Worm (Caenorhabditis elegans) whole organism, young adult: Measurements from ENCODE around the gene F38B6.2.

Experiments
- C06A6.2 ChIP-seq: fragments of 200-800 bp; sonication (Bioruptor generic); conservative IDR thresholded peaks from 2 replicates; pipeline ENCODE4 v1.3.6; 2022; ENCODE audit warnings: missing genetic modification characterization, missing compliant biosample characterization
- F22D6.2 ChIP-seq: sonication (generic microtip); optimal IDR thresholded peaks from 2 replicates; lab custom pipeline; 2016; ENCODE audit warnings: mild to moderate bottlenecking, missing genetic modification characterization, missing compliant biosample characterization
- F52B5.7 ChIP-seq: sonication (generic microtip); optimal IDR thresholded peaks from 2 replicates; lab custom pipeline; 2016; ENCODE audit warnings: mild to moderate bottlenecking, missing genetic modification characterization, missing compliant biosample characterization
- F57A8.1 ChIP-seq: fragments of 200-800 bp; sonication (Bioruptor generic); optimal IDR thresholded peaks from 2 replicates; lab custom pipeline; 2018; ENCODE audit warnings: mild to moderate bottlenecking, missing genetic modification characterization, moderate library complexity, missing compliant biosample characterization
- K11D2.4 ChIP-seq: fragments of 200-800 bp; sonication (Bioruptor generic); IDR thresholded peaks from 2 replicates; pipeline ENCODE4 v1.3.6; 2022; ENCODE audit warnings: missing genetic modification reagents, missing genetic modification characterization, missing compliant biosample characterization
- K12H6.12 ChIP-seq: fragments of 200-800 bp; sonication (Bioruptor generic); optimal IDR thresholded peaks from 2 replicates; lab custom pipeline; 2018; ENCODE audit warnings: mild to moderate bottlenecking, missing genetic modification characterization, missing compliant biosample characterization
- Y53G8AR.9 ChIP-seq: fragments of 200-800 bp; sonication (Bioruptor generic); conservative IDR thresholded peaks from 2 replicates; pipeline ENCODE4 v1.3.6; 2022; ENCODE audit warnings: missing genetic modification reagents, missing genetic modification characterization, missing compliant biosample characterization
- Y79H2A.3 ChIP-seq: fragments of 200-800 bp; sonication (Bioruptor generic); conservative IDR thresholded peaks from 2 replicates; pipeline ENCODE4 v1.3.6; 2022; ENCODE audit warnings: missing genetic modification reagents, missing genetic modification characterization, missing compliant biosample characterization
- Y95B8A.8 ChIP-seq: fragments of 200-800 bp; sonication (Bioruptor generic); IDR thresholded peaks from 2 replicates; pipeline ENCODE4 v1.3.6; 2022; ENCODE audit warnings: missing genetic modification reagents, missing genetic modification characterization, missing compliant biosample characterization
- atf-7 ChIP-seq: sonication (generic microtip); optimal IDR thresholded peaks from 2 replicates; lab custom pipeline; 2017; ENCODE audit warnings: mild to moderate bottlenecking, missing genetic modification characterization, missing compliant biosample characterization
- attf-5 ChIP-seq: fragments of 200-800 bp; sonication (Bioruptor generic); optimal IDR thresholded peaks from 2 replicates; lab custom pipeline; 2018; ENCODE audit warnings: mild to moderate bottlenecking, missing genetic modification characterization, missing compliant biosample characterization
- bed-1 ChIP-seq: fragments of 200-800 bp; sonication (Bioruptor generic); IDR thresholded peaks from 2 replicates; pipeline ENCODE4 v1.3.6; 2022; ENCODE audit warnings: missing genetic modification reagents, missing genetic modification characterization, missing compliant biosample characterization
- ceh-27 ChIP-seq: fragments of 200-800 bp; sonication (Bioruptor generic); optimal IDR thresholded peaks from 2 replicates; lab custom pipeline; 2018; ENCODE audit warnings: mild to moderate bottlenecking, missing genetic modification characterization, moderate library complexity, missing compliant biosample characterization
- chd-7 ChIP-seq: sonication (generic microtip); optimal IDR thresholded peaks from 2 replicates; lab custom pipeline; 2016; ENCODE audit warnings: mild to moderate bottlenecking, missing genetic modification characterization, moderate library complexity, missing compliant biosample characterization
- die-1 ChIP-seq: sonication (generic microtip); optimal IDR thresholded peaks from 2 replicates; lab custom pipeline; 2016; ENCODE audit warnings: missing genotype, mild to moderate bottlenecking, missing genetic modification characterization, missing compliant biosample characterization
- dpff-1 ChIP-seq: sonication (generic microtip); optimal IDR thresholded peaks from 2 replicates; lab custom pipeline; 2017; ENCODE audit warnings: mild to moderate bottlenecking, missing genetic modification characterization, missing compliant biosample characterization
- egl-44 ChIP-seq: fragments of 200-800 bp; sonication (Bioruptor generic); IDR thresholded peaks from 2 replicates; pipeline ENCODE4 v1.3.6; 2022; ENCODE audit warnings: missing genetic modification reagents, missing genetic modification characterization, missing compliant biosample characterization
- ekl-4 ChIP-seq: fragments of 200-800 bp; sonication (Bioruptor generic); IDR thresholded peaks from 2 replicates; pipeline ENCODE4 v1.3.6; 2022; ENCODE audit warnings: missing genetic modification reagents, missing genetic modification characterization, missing compliant biosample characterization
- ets-4 ChIP-seq: fragments of 200-800 bp; sonication (Bioruptor generic); optimal IDR thresholded peaks from 2 replicates; lab custom pipeline; 2018; ENCODE audit warnings: mild to moderate bottlenecking, missing genetic modification characterization, missing compliant biosample characterization
- hlh-26 ChIP-seq: fragments of 200-800 bp; sonication (Bioruptor generic); conservative IDR thresholded peaks from 2 replicates; pipeline ENCODE4 v1.3.6; 2022; ENCODE audit warnings: missing genetic modification reagents, missing genetic modification characterization, missing compliant biosample characterization
- hmg-20 ChIP-seq: fragments of 200-800 bp; sonication (Bioruptor generic); IDR thresholded peaks from 2 replicates; pipeline ENCODE4 v1.3.6; 2022; ENCODE audit warnings: missing genetic modification reagents, missing genetic modification characterization, missing compliant biosample characterization
- hrde-1 ChIP-seq: sonication (generic microtip); optimal IDR thresholded peaks from 2 replicates; lab custom pipeline; 2016; ENCODE audit warnings: missing genetic modification characterization, mild to moderate bottlenecking, missing compliant biosample characterization, moderate library complexity, missing genotype, missing genetic modification reagents, borderline replicate concordance
- let-607 ChIP-seq, 2 experiments: fragments of 200-800 bp in 1 of 2; sonication (Bioruptor generic) in 1 of 2; sonication (generic microtip) in 1 of 2; optimal IDR thresholded peaks; 2 replicates each; lab custom pipeline; 2016 to 2018; ENCODE audit warnings: mild to moderate bottlenecking in 2 of 2, missing compliant biosample characterization in 2 of 2, missing genetic modification characterization in 2 of 2, moderate library complexity in 2 of 2, missing genotype in 1 of 2
- lin-26 ChIP-seq: fragments of 200-800 bp; sonication (Bioruptor generic); IDR thresholded peaks from 2 replicates; pipeline ENCODE4 v1.3.6; 2022; ENCODE audit warnings: missing genetic modification reagents, missing genetic modification characterization, missing compliant biosample characterization
- lin-54 ChIP-seq: fragments of 200-800 bp; sonication (Bioruptor generic); optimal IDR thresholded peaks from 2 replicates; lab custom pipeline; 2018; ENCODE audit warnings: mild to moderate bottlenecking, missing genetic modification characterization, missing compliant biosample characterization
- lir-1 ChIP-seq: fragments of 200-800 bp; sonication (Bioruptor generic); conservative IDR thresholded peaks from 2 replicates; pipeline ENCODE4 v1.3.6; 2022; ENCODE audit warnings: missing genetic modification reagents, missing genetic modification characterization, missing compliant biosample characterization
- madf-10 ChIP-seq: sonication (generic microtip); optimal IDR thresholded peaks from 2 replicates; lab custom pipeline; 2016; ENCODE audit warnings: mild to moderate bottlenecking, missing genetic modification characterization, missing compliant biosample characterization
- madf-6 ChIP-seq: fragments of 200-800 bp; sonication (Bioruptor generic); IDR thresholded peaks from 2 replicates; pipeline ENCODE4 v1.3.6; 2022; ENCODE audit warnings: missing genetic modification reagents, missing genetic modification characterization, missing compliant biosample characterization
- mcd-1 ChIP-seq: fragments of 200-800 bp; sonication (Bioruptor generic); IDR thresholded peaks from 2 replicates; pipeline ENCODE4 v1.3.6; 2022; ENCODE audit warnings: missing genetic modification reagents, missing genetic modification characterization, missing compliant biosample characterization
- nhr-27 ChIP-seq: fragments of 200-800 bp; sonication (Bioruptor generic); optimal IDR thresholded peaks from 2 replicates; lab custom pipeline; 2018; ENCODE audit warnings: mild to moderate bottlenecking, missing genetic modification characterization, moderate library complexity, missing compliant biosample characterization
- nhr-80 ChIP-seq: sonication (generic microtip); optimal IDR thresholded peaks from 2 replicates; lab custom pipeline; 2016; ENCODE audit warnings: missing genetic modification characterization, missing compliant biosample characterization
- nhr-90 ChIP-seq: sonication (generic microtip); optimal IDR thresholded peaks from 2 replicates; lab custom pipeline; 2016; ENCODE audit warnings: missing genotype, mild to moderate bottlenecking, missing genetic modification characterization, missing compliant biosample characterization
- pbrm-1 ChIP-seq: fragments of 200-800 bp; sonication (Bioruptor generic); IDR thresholded peaks from 2 replicates; pipeline ENCODE4 v1.3.6; 2022; ENCODE audit warnings: missing genetic modification reagents, missing genetic modification characterization, missing compliant biosample characterization
- pha-4 ChIP-seq: fragments of 150-350 bp; sonication (generic microtip); optimal IDR thresholded peaks from 2 replicates; lab custom pipeline; 2014; ENCODE audit warnings: missing biosample characterization, missing genetic modification reagents, missing genetic modification characterization
- rcor-1 ChIP-seq: fragments of 200-800 bp; sonication (Bioruptor generic); IDR thresholded peaks from 2 replicates; pipeline ENCODE4 v1.3.6; 2022; ENCODE audit warnings: missing genetic modification reagents, missing genetic modification characterization, missing compliant biosample characterization
- sea-2 ChIP-seq: fragments of 200-800 bp; sonication (Bioruptor generic); IDR thresholded peaks from 2 replicates; pipeline ENCODE4 v1.3.6; 2022; ENCODE audit warnings: missing genetic modification characterization, missing compliant biosample characterization
- snpc-3.4 ChIP-seq: sonication (generic microtip); optimal IDR thresholded peaks from 2 replicates; lab custom pipeline; 2017; ENCODE audit warnings: missing genetic modification characterization, mild to moderate bottlenecking, missing compliant biosample characterization, antibody characterized with exemption, moderate library complexity, missing genotype, missing genetic modification reagents
- somi-1 ChIP-seq: fragments of 200-800 bp; sonication (Bioruptor generic); optimal IDR thresholded peaks from 2 replicates; lab custom pipeline; 2018; ENCODE audit warnings: mild to moderate bottlenecking, missing genetic modification characterization, missing compliant biosample characterization
- sptf-2 ChIP-seq: fragments of 200-800 bp; sonication (Bioruptor generic); optimal IDR thresholded peaks from 2 replicates; lab custom pipeline; 2018; ENCODE audit warnings: mild to moderate bottlenecking, missing genetic modification characterization, missing compliant biosample characterization
- tbp1 ChIP-seq: fragments of 200-800 bp; sonication (Bioruptor generic); optimal IDR thresholded peaks from 2 replicates; lab custom pipeline; 2018; ENCODE audit warnings: mild to moderate bottlenecking, missing genetic modification characterization, missing compliant biosample characterization
- tlf-1 ChIP-seq: fragments of 200-800 bp; sonication (Bioruptor generic); optimal IDR thresholded peaks from 2 replicates; lab custom pipeline; 2018; ENCODE audit warnings: mild to moderate bottlenecking, missing genetic modification characterization, missing compliant biosample characterization
- zfh-2 ChIP-seq: fragments of 200-800 bp; sonication (Bioruptor generic); conservative IDR thresholded peaks from 2 replicates; pipeline ENCODE4 v1.3.6; 2022; ENCODE audit warnings: missing genetic modification reagents, missing genetic modification characterization, missing compliant biosample characterization
- zim-3 ChIP-seq: sonication (generic microtip); optimal IDR thresholded peaks from 2 replicates; lab custom pipeline; 2017; ENCODE audit warnings: mild to moderate bottlenecking, missing genetic modification characterization, moderate library complexity, missing compliant biosample characterization
- ztf-22 ChIP-seq: fragments of 200-800 bp; sonication (Bioruptor generic); optimal IDR thresholded peaks from 2 replicates; lab custom pipeline; 2018; ENCODE audit warnings: mild to moderate bottlenecking, missing genetic modification characterization, moderate library complexity, missing compliant biosample characterization
- ztf-26 ChIP-seq: sonication (generic microtip); optimal IDR thresholded peaks from 2 replicates; lab custom pipeline; 2017; ENCODE audit warnings: missing genetic modification characterization, missing compliant biosample characterization
- ztf-28 ChIP-seq: fragments of 200-800 bp; sonication (Bioruptor generic); IDR thresholded peaks from 2 replicates; pipeline ENCODE4 v1.3.6; 2022; ENCODE audit warnings: missing genetic modification reagents, missing genetic modification characterization, missing compliant biosample characterization
- ztf-6 ChIP-seq: fragments of 200-800 bp; sonication (Bioruptor generic); IDR thresholded peaks from 2 replicates; pipeline ENCODE4 v1.3.6; 2022; ENCODE audit warnings: missing genetic modification reagents, missing genetic modification characterization, missing compliant biosample characterization

F38B6.2 gene

ce11 chrX:6749124-6749822 is 50.9 kb downstream of the F38B6.2 start:
- TF ChIP-seq madf-10 (tag; lab: Kevin White, UChicago): peak; percentile 40
- TF ChIP-seq sea-2 (GFP tag; lab: Robert Waterston, UW): peak; percentile 62; the same call in 1 of the 2 replicates
- no peak for TF ChIP-seq nhr-27
- TF ChIP-seq madf-6 (GFP tag; lab: Robert Waterston, UW): no peak
- TF ChIP-seq hmg-20: 0 out of 2 replicates have a peak, but pooled peaks have one; percentile 15
- peak; percentile 78 for TF ChIP-seq tlf-1 (GFP tag; lab: Kevin White, UChicago)
- TF ChIP-seq C06A6.2: peak; percentile 78; the same call in 1 of the 2 replicates
- peak; percentile 2 for TF ChIP-seq attf-5 (GFP tag; lab: Kevin White, UChicago)
- TF ChIP-seq rcor-1 (GFP tag; lab: Robert Waterston, UW): 0 out of 2 replicates have a peak, but pooled peaks have one; percentile 18
- peak; percentile 39 for TF ChIP-seq ets-4
- peak; percentile 93 for TF ChIP-seq somi-1
- no peak for TF ChIP-seq F52B5.7 (tag; lab: Kevin White, UChicago)
- peak; percentile 90 for TF ChIP-seq F22D6.2 (tag; lab: Kevin White, UChicago)
- TF ChIP-seq nhr-90 (tag; lab: Kevin White, UChicago): peak; percentile 73
- no peak for TF ChIP-seq sptf-2 (GFP tag; lab: Kevin White, UChicago)
- no peak for TF ChIP-seq ceh-27 (GFP tag; lab: Kevin White, UChicago)
- 0 out of 2 replicates have a peak, but pooled peaks have one; percentile 47 for TF ChIP-seq Y95B8A.8
- TF ChIP-seq K11D2.4 (GFP tag; lab: Robert Waterston, UW): peak; percentile 86
- TF ChIP-seq ztf-26 (tag; lab: Kevin White, UChicago): peak; percentile 89
- TF ChIP-seq zfh-2 (GFP tag; lab: Robert Waterston, UW): peak; percentile 64
- TF ChIP-seq K12H6.12 (tag; lab: Kevin White, UChicago): peak; percentile 8
- TF ChIP-seq snpc-3.4: no peak
- TF ChIP-seq bed-1 (GFP tag; lab: Robert Waterston, UW): no peak
- 0 out of 2 replicates have a peak, but pooled peaks have one; percentile 24 for TF ChIP-seq lin-26 (GFP tag; lab: Robert Waterston, UW)
- peak; percentile 86 for TF ChIP-seq egl-44
- TF ChIP-seq chd-7 (tag; lab: Kevin White, UChicago): peak; percentile 90
- peak; percentile 13 to 82 for TF ChIP-seq let-607 (tag; optimal IDR thresholded peaks at IDR 0.05; lab: Kevin White, UChicago)
- no peak for TF ChIP-seq hrde-1 (tag; lab: Kevin White, UChicago)
- peak; percentile 84 for TF ChIP-seq nhr-80 (tag; lab: Kevin White, UChicago)
- peak; percentile 84 for TF ChIP-seq Y53G8AR.9 (GFP tag; lab: Robert Waterston, UW)
- TF ChIP-seq ekl-4: peak; percentile 20; the same call in 1 of the 2 replicates
- TF ChIP-seq hlh-26 (GFP tag; lab: Robert Waterston, UW): no peak
- TF ChIP-seq pbrm-1 (GFP tag; lab: Robert Waterston, UW): peak; percentile 45; the same call in 1 of the 2 replicates
- TF ChIP-seq tbp1 (GFP tag; lab: Kevin White, UChicago): peak; percentile 55
- TF ChIP-seq ztf-28: no peak
- peak; percentile 74 for TF ChIP-seq lir-1 (GFP tag; lab: Robert Waterston, UW)
- TF ChIP-seq ztf-22 (GFP tag; lab: Kevin White, UChicago): peak; percentile 56
- TF ChIP-seq ztf-6 (GFP tag; lab: Robert Waterston, UW): no peak
- TF ChIP-seq mcd-1 (GFP tag; lab: Robert Waterston, UW): peak; percentile 40; the same call in 1 of the 2 replicates
- TF ChIP-seq dpff-1 (tag; lab: Kevin White, UChicago): no peak
- TF ChIP-seq Y79H2A.3 (GFP tag; lab: Robert Waterston, UW): 0 out of 2 replicates have a peak, but pooled peaks have one; percentile 46
- TF ChIP-seq die-1 (tag; lab: Kevin White, UChicago): peak; percentile 63
- peak; percentile 30 for TF ChIP-seq lin-54 (GFP tag; lab: Kevin White, UChicago)
- TF ChIP-seq pha-4 (tag; lab: Kevin White, UChicago): no peak
- peak; percentile 79 for TF ChIP-seq atf-7 (tag; lab: Kevin White, UChicago)
- TF ChIP-seq F57A8.1: no peak
- TF ChIP-seq zim-3 (tag; lab: Kevin White, UChicago): no peak
